Worm (Caenorhabditis elegans) whole organism, midembryonic: ENCODE data around the gene tsr-1.

Experiments used
- cog-1 ChIP-seq: sonication (generic microtip); optimal IDR thresholded peaks from 2 replicates; lab custom pipeline; 2016; ENCODE audit warnings: missing genetic modification characterization, missing compliant biosample characterization
- klf-2 ChIP-seq: fragments of 200-800 bp; sonication (Bioruptor generic); conservative IDR thresholded peaks from 2 replicates; pipeline ENCODE4 v1.3.6; 2022; ENCODE audit warnings: missing genetic modification reagents, missing genetic modification characterization, missing compliant biosample characterization
- ztf-29 ChIP-seq: fragments of 200-800 bp; sonication (Bioruptor generic); IDR thresholded peaks from 2 replicates; pipeline ENCODE4 v1.3.6; 2022; ENCODE audit warnings: missing genetic modification reagents, missing genetic modification characterization, missing compliant biosample characterization

DNA sequence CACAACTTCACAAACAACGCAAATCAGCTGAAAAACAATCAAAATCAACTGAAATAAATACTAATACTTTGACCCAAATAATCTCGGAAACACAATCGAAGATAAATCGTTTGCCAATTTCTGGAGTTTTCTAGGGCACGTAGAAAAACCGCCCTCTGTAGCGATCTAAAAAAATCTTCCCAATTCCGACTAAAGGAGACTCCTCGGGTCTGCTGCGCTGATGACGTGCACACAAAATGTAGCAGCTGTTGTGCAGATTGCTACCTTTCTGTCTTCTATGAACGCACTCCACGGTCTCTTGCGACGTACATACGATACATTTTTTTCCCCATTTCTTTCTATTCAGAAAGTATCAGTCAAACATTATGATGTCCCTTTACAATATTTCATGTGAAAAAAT is 15.2 kb upstream of the tsr-1 start, which contains the start of gene F53G2.1:
- TF ChIP-seq ztf-29 (GFP tag; lab: Robert Waterston, UW) (no peak), cog-1 (no peak), klf-2 (GFP tag; lab: Robert Waterston, UW) (no peak)
